Worm (Caenorhabditis elegans): ENCODE measurements around the gene ZK546.4.
A peak's percentile ranks its signal among the peaks of the same experiment; 100 is the strongest.

Gene ZK546.4

ce11 chrII:4941050-4941449 is 3.2 kb downstream of the ZK546.4 start, which contains the start of gene cblc-1:
TSS of gene cblc-1 (minus strand) at chrII:4941150.
- no peak for TF ChIP-seq tbx-11 (GFP tag; IDR thresholded peaks at IDR 0.05)
- no peak for TF ChIP-seq flt-1 (GFP tag; IDR thresholded peaks at IDR 0.05)
- no peak for TF ChIP-seq hnd-1 (tag; optimal IDR thresholded peaks at IDR 0.05)
- TF ChIP-seq scrt-1 (GFP tag; IDR thresholded peaks at IDR 0.05): no peak
- no peak for TF ChIP-seq ets-7 (tag; optimal IDR thresholded peaks at IDR 0.05)
- TF ChIP-seq ama-1 (optimal IDR thresholded peaks at IDR 0.05): no peak
- no peak for TF ChIP-seq aly-1 (tag; optimal IDR thresholded peaks at IDR 0.05)
- TF ChIP-seq hmbx-1 (tag; optimal IDR thresholded peaks at IDR 0.05): no peak
- no peak for TF ChIP-seq tra-4 (tag; optimal IDR thresholded peaks at IDR 0.05)
- no peak for TF ChIP-seq tbx-37 (GFP tag; conservative IDR thresholded peaks at IDR 0.05)
- TF ChIP-seq ceh-13 (GFP tag; optimal IDR thresholded peaks at IDR 0.05): no peak
- TF ChIP-seq pes-1 (GFP tag; IDR thresholded peaks at IDR 0.05): no peak
- TF ChIP-seq sea-1 (GFP tag; conservative IDR thresholded peaks at IDR 0.05): no peak
- TF ChIP-seq F13C5.2 (tag; optimal IDR thresholded peaks at IDR 0.05): no peak
- no peak for TF ChIP-seq B0310.2 (tag; optimal IDR thresholded peaks at IDR 0.05)
- no peak for TF ChIP-seq ceh-36 (tag; optimal IDR thresholded peaks at IDR 0.05)
- no peak for TF ChIP-seq hmg-4 (GFP tag; optimal IDR thresholded peaks at IDR 0.05)

- TF ChIP-seq tbx-37 (GFP tag; conservative IDR thresholded peaks at IDR 0.05): no peak
- no peak for TF ChIP-seq sea-1 (GFP tag; conservative IDR thresholded peaks at IDR 0.05)
- no peak for TF ChIP-seq B0310.2 (tag; optimal IDR thresholded peaks at IDR 0.05)
- TF ChIP-seq F13C5.2 (tag; optimal IDR thresholded peaks at IDR 0.05): no peak
- no peak for TF ChIP-seq aly-1 (tag; optimal IDR thresholded peaks at IDR 0.05)
- TF ChIP-seq ceh-36 (tag; optimal IDR thresholded peaks at IDR 0.05): no peak
Measured at ce11 chrII:4941541-4942206, 3.8 kb downstream of the ZK546.4 start, which contains the start of gene ZK546.19. TSS of gene ZK546.19 (plus strand) at chrII:4941726.

- peak; percentile 83 for TF ChIP-seq B0310.2 (tag; optimal IDR thresholded peaks at IDR 0.05)
- peak; percentile 47 for TF ChIP-seq hnd-1 (tag; optimal IDR thresholded peaks at IDR 0.05)
- TF ChIP-seq hmg-4 (GFP tag; optimal IDR thresholded peaks at IDR 0.05): peak; percentile 95
- peak; percentile 79 for TF ChIP-seq sea-1 (GFP tag; conservative IDR thresholded peaks at IDR 0.05)
- peak; percentile 74; the same call in 1 of the 2 replicates for TF ChIP-seq tbx-11 (GFP tag; IDR thresholded peaks at IDR 0.05)
- peak; percentile 58 for TF ChIP-seq hmbx-1 (tag; optimal IDR thresholded peaks at IDR 0.05)
- peak; percentile 89 for TF ChIP-seq ceh-36 (tag; optimal IDR thresholded peaks at IDR 0.05)
- TF ChIP-seq aly-1 (tag; optimal IDR thresholded peaks at IDR 0.05): peak; percentile 87
- peak; percentile 85 for TF ChIP-seq scrt-1 (GFP tag; IDR thresholded peaks at IDR 0.05)
- peak; percentile 90 for TF ChIP-seq pes-1 (GFP tag; IDR thresholded peaks at IDR 0.05)
- TF ChIP-seq tbx-37 (GFP tag; conservative IDR thresholded peaks at IDR 0.05): peak; percentile 71
- TF ChIP-seq ets-7 (tag; optimal IDR thresholded peaks at IDR 0.05): peak; percentile 29
- TF ChIP-seq tra-4 (tag; optimal IDR thresholded peaks at IDR 0.05): no peak
- peak; percentile 68 for TF ChIP-seq F13C5.2 (tag; optimal IDR thresholded peaks at IDR 0.05)
- peak; percentile 79 for TF ChIP-seq ceh-13 (GFP tag; optimal IDR thresholded peaks at IDR 0.05)
- TF ChIP-seq flt-1 (GFP tag; IDR thresholded peaks at IDR 0.05): peak; percentile 79
- peak; percentile 22 for TF ChIP-seq ama-1 (optimal IDR thresholded peaks at IDR 0.05)
Measured at ce11 chrII:4942397-4942796, 4.6 kb downstream of the ZK546.4 start.

DNA sequence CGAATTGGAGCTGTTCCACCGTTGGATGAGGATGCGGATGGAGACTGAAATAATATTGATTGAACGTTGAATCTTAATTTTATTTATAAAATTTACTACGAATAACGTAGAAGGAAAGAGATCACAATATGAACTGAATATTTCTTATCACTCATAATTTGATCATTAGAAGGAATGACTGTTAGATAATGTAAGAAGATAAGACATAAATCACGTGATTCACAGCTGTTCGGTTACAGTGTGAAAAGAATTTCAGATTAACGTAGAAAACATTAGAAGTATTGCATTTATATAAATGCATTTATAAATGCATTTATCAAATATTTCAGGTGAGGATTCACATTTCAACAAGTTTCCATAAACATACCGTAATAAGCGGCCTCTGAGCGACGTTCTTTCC is 5.0 kb downstream of the ZK546.4 start:
- no peak for TF ChIP-seq aly-1 (tag; optimal IDR thresholded peaks at IDR 0.05)
- TF ChIP-seq F13C5.2 (tag; optimal IDR thresholded peaks at IDR 0.05): no peak

ce11 chrII:4943849-4944248 is 6.0 kb downstream of the ZK546.4 start, which contains the start of gene mdt-4:
TSS of gene mdt-4 (minus strand) at chrII:4943949.
- TF ChIP-seq scrt-1 (GFP tag; IDR thresholded peaks at IDR 0.05) (no peak), ceh-36 (tag; optimal IDR thresholded peaks at IDR 0.05) (no peak), F13C5.2 (tag; optimal IDR thresholded peaks at IDR 0.05) (no peak), flt-1 (GFP tag; IDR thresholded peaks at IDR 0.05) (no peak)

DNA sequence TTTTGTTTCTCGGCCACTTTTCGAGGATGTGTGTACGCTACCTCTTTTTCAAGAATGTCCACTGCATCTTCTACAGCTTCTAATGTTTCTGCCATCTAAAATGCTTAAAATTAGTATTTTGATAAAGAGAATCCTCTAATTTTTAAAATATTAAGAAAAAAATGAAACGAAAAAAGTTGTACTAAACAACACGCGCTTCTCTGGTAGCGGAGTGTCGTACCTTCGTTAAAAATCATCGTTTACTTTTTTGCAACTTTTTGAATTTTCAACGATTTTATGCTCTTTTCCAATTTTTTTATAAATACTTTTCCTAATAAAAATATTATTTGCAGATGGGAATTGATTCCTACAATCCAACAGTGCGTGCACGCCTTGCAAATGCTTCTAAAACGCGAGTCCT is 7.9 kb downstream of the ZK546.4 start, which contains the start of the genes gldi-11 and ZK546.2:
gldi-11 (minus strand) TSS at position 95 of the 400 bp plus-strand sequence.
ZK546.2 (plus strand) TSS at position 333 of the 400 bp plus-strand sequence.
- TF ChIP-seq tbx-37 (GFP tag; conservative IDR thresholded peaks at IDR 0.05): no peak
- TF ChIP-seq hmbx-1 (tag; optimal IDR thresholded peaks at IDR 0.05): no peak
- no peak for TF ChIP-seq ceh-13 (GFP tag; optimal IDR thresholded peaks at IDR 0.05)
- TF ChIP-seq aly-1 (tag; optimal IDR thresholded peaks at IDR 0.05): no peak
- TF ChIP-seq tbx-11 (GFP tag; IDR thresholded peaks at IDR 0.05): no peak
- no peak for TF ChIP-seq ets-7 (tag; optimal IDR thresholded peaks at IDR 0.05)
- TF ChIP-seq B0310.2 (tag; optimal IDR thresholded peaks at IDR 0.05): no peak
- TF ChIP-seq hmg-4 (GFP tag; optimal IDR thresholded peaks at IDR 0.05): no peak
- TF ChIP-seq hnd-1 (tag; optimal IDR thresholded peaks at IDR 0.05): no peak
- TF ChIP-seq F13C5.2 (tag; optimal IDR thresholded peaks at IDR 0.05): no peak
- no peak for TF ChIP-seq scrt-1 (GFP tag; IDR thresholded peaks at IDR 0.05)

DNA sequence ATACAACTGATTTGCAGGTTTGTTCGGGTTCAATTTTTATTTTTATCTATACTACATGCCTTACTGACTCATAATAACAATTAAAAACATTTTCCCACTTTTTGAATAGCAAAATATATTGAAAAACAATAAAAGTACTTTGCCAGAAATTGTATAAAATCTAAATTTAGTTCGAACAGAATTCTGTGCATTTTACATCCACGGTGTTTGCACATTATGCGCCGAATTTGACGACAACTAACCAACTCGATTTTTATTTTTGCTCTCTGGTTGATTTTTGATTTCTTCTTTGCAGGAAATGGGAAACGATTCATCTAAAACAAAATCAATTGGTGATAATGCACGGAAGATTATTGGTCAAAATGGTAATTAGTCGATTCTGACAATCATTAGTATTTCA is 8.9 kb downstream of the ZK546.4 start:
- no peak for TF ChIP-seq F13C5.2 (tag; optimal IDR thresholded peaks at IDR 0.05)
- no peak for TF ChIP-seq pes-1 (GFP tag; IDR thresholded peaks at IDR 0.05)

- TF ChIP-seq hmbx-1 (tag; optimal IDR thresholded peaks at IDR 0.05): no peak
- no peak for TF ChIP-seq scrt-1 (GFP tag; IDR thresholded peaks at IDR 0.05)
- no peak for TF ChIP-seq aly-1 (tag; optimal IDR thresholded peaks at IDR 0.05)
- TF ChIP-seq ceh-36 (tag; optimal IDR thresholded peaks at IDR 0.05): no peak
- TF ChIP-seq tbx-37 (GFP tag; conservative IDR thresholded peaks at IDR 0.05): no peak
- no peak for TF ChIP-seq B0310.2 (tag; optimal IDR thresholded peaks at IDR 0.05)
- TF ChIP-seq ama-1 (optimal IDR thresholded peaks at IDR 0.05): no peak
- TF ChIP-seq F13C5.2 (tag; optimal IDR thresholded peaks at IDR 0.05): no peak
- no peak for TF ChIP-seq ets-7 (tag; optimal IDR thresholded peaks at IDR 0.05)
- no peak for TF ChIP-seq pes-1 (GFP tag; IDR thresholded peaks at IDR 0.05)
- TF ChIP-seq tra-4 (tag; optimal IDR thresholded peaks at IDR 0.05): no peak
Measured at ce11 chrII:4948118-4948517, 10.3 kb downstream of the ZK546.4 start.

All from whole organism, early embryonic.